Fruit fly (Drosophila melanogaster) whole organism, wandering third instar larva: ENCODE results near the gene hth.

ENCODE experiments used
- Mio ChIP-seq: sonication (Bioruptor generic); optimal IDR thresholded peaks from 2 replicates; lab custom pipeline; 2016; ENCODE audit warnings: missing biosample characterization, missing genetic modification characterization
- br ChIP-seq: fragments of 200-800 bp; sonication (Bioruptor generic); optimal IDR thresholded peaks from 2 replicates; lab custom pipeline; 2016; ENCODE audit warnings: missing biosample characterization, missing genetic modification characterization
- h ChIP-seq: fragments of 200-800 bp; sonication (Bioruptor generic); optimal IDR thresholded peaks from 3 replicates; lab custom pipeline; 2016; ENCODE audit warnings: missing biosample characterization, mild to moderate bottlenecking, missing genetic modification characterization
- pan ChIP-seq: fragments of >200 bp; optimal IDR thresholded peaks from 2 replicates; lab custom pipeline; 2017
- rgr ChIP-seq: fragments of 200-800 bp; sonication (Bioruptor generic); optimal IDR thresholded peaks from 3 replicates; lab custom pipeline; 2016; ENCODE audit warnings: missing biosample characterization, mild to moderate bottlenecking, missing genetic modification characterization
- sage ChIP-seq: fragments of 200-800 bp; sonication (Bioruptor generic); optimal IDR thresholded peaks from 2 replicates; lab custom pipeline; 2016; ENCODE audit warnings: missing biosample characterization, mild to moderate bottlenecking, missing genetic modification characterization

dm6 chr3R:10598943-10599342 lies 40.4 kb downstream of the hth start:
- TF ChIP-seq sage (GFP tag; lab: Kevin White, UChicago) (no peak), pan (lab: Kevin White, UChicago) (no peak), h (no peak), br (GFP tag; lab: Kevin White, UChicago) (no peak), Mio (GFP tag; lab: Kevin White, UChicago) (no peak), rgr (GFP tag; lab: Kevin White, UChicago) (no peak)
